Worm (Caenorhabditis elegans): ENCODE data around the gene C44C10.11.

DNA sequence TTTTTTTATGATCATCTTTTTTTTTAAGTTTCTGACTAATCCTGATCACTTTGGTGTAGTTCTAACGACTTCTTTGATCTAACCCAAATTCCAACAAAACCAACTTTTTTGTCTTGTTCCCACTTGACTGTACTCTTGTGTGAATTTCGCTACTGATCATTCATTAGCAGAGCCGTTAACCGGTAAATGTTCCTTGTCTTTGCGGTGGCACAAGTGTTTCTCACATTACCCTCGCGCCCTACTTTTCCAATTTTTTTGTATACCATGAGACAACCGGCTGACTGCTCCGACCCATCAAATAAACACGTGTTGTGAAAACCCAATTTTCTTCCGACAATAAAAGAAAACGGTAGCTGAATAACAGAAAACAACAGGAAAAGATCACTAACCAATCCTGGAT is 22.6 kb upstream of the C44C10.11 start:
- no peak for TF ChIP-seq unc-86 (tag; optimal IDR thresholded peaks at IDR 0.05)
- no peak for TF ChIP-seq dve-1 (tag; optimal IDR thresholded peaks at IDR 0.05)
- TF ChIP-seq hlh-30 (tag; optimal IDR thresholded peaks at IDR 0.05; ENCODE audit: insufficient read depth) = no peak
- TF ChIP-seq sdc-2 (tag; optimal IDR thresholded peaks at IDR 0.05) = no peak
- no peak for TF ChIP-seq ceh-45 (GFP tag; IDR thresholded peaks at IDR 0.05)
- TF ChIP-seq pha-4 (tag; optimal IDR thresholded peaks at IDR 0.05) = no peak
- no peak for TF ChIP-seq mec-3 (tag; optimal IDR thresholded peaks at IDR 0.05; ENCODE audit: borderline replicate concordance)
- no peak for TF ChIP-seq tbx-7 (tag; optimal IDR thresholded peaks at IDR 0.05)
- no peak for TF ChIP-seq ceh-14 (tag; optimal IDR thresholded peaks at IDR 0.05)
